Fruit fly (Drosophila melanogaster): ENCODE data around the gene PIG-H.

PIG-H gene

dm6 chr3R:8032923-8033478, 33.4 kb downstream of the PIG-H start, which contains the start of the genes CG11035 and unc-45 (continued):
- TF ChIP-seq CG15601 (tag; optimal IDR thresholded peaks at IDR 0.05) (peak; percentile 32), chif (GFP tag; optimal IDR thresholded peaks at IDR 0.05) (no peak), Lhr (GFP tag; optimal IDR thresholded peaks at IDR 0.05) (peak; percentile 35), CG9215 (GFP tag; IDR thresholded peaks at IDR 0.05) (peak; percentile 50), ems (GFP tag; optimal IDR thresholded peaks at IDR 0.05) (no peak), Fer2 (tag; optimal IDR thresholded peaks at IDR 0.05) (peak; percentile 38), Ets97D (GFP tag; optimal IDR thresholded peaks at IDR 0.05) (peak; percentile 29), CG1602 (GFP tag; optimal IDR thresholded peaks at IDR 0.05) (peak; percentile 10), CG3407 (GFP tag; optimal IDR thresholded peaks at IDR 0.05) (no peak), fd3F (GFP tag; optimal IDR thresholded peaks at IDR 0.05) (no peak), BtbVII (GFP tag; optimal IDR thresholded peaks at IDR 0.05) (no peak), CG4360 (GFP tag; IDR thresholded peaks at IDR 0.05) (no peak), gcm2 (GFP tag; optimal IDR thresholded peaks at IDR 0.05) (no peak), H2.0 (GFP tag; IDR thresholded peaks at IDR 0.05) (no peak), fd96Cb (tag; optimal IDR thresholded peaks at IDR 0.05) (no peak), CG17802 (tag; optimal IDR thresholded peaks at IDR 0.05) (no peak), sr (GFP tag; IDR thresholded peaks at IDR 0.05) (no peak), CG2116 (GFP tag; optimal IDR thresholded peaks at IDR 0.05) (peak; percentile 75), CG5180 (GFP tag; optimal IDR thresholded peaks at IDR 0.05) (no peak), ap (GFP tag; IDR thresholded peaks at IDR 0.05) (no peak), nerfin-2 (GFP tag; IDR thresholded peaks at IDR 0.05; ENCODE audit: partially characterized antibody) (peak; percentile 45; the same call in 1 of the 2 replicates), pita (GFP tag; optimal IDR thresholded peaks at IDR 0.05) (no peak), B-H2 (GFP tag; optimal IDR thresholded peaks at IDR 0.05) (no peak), CG12155 (GFP tag; optimal IDR thresholded peaks at IDR 0.05) (no peak), vfl (GFP tag; optimal IDR thresholded peaks at IDR 0.05) (no peak), tio (GFP tag; optimal IDR thresholded peaks at IDR 0.05) (no peak), tna (GFP tag; IDR thresholded peaks at IDR 0.05; ENCODE audit: partially characterized antibody) (no peak; the same call in 1 of the 2 replicates), CG9817 (tag; optimal IDR thresholded peaks at IDR 0.05) (peak; percentile 17), CG17361 (GFP tag; IDR thresholded peaks at IDR 0.05) (peak; percentile 66), CG6654 (GFP tag; optimal IDR thresholded peaks at IDR 0.05) (no peak), Optix (GFP tag; IDR thresholded peaks at IDR 0.05) (no peak), YL-1 (GFP tag; optimal IDR thresholded peaks at IDR 0.05) (peak; percentile 61), CG2202 (tag; optimal IDR thresholded peaks at IDR 0.05) (no peak), Ets65A (GFP tag) (peak; percentile 45), mld (GFP tag; IDR thresholded peaks at IDR 0.05; ENCODE audit: partially characterized antibody) (0 out of 3 replicates have a peak, but pooled peaks have one; percentile 56), ttk (GFP tag; IDR thresholded peaks at IDR 0.05) (no peak), eyg (GFP tag; optimal IDR thresholded peaks at IDR 0.05) (no peak), ro (GFP tag; IDR thresholded peaks at IDR 0.05) (no peak), NC2α (GFP tag; optimal IDR thresholded peaks at IDR 0.05) (no peak), CG14441 (GFP tag; IDR thresholded peaks at IDR 0.05) (no peak; the same call in 1 of the 2 replicates), ab (GFP tag; optimal IDR thresholded peaks at IDR 0.05) (no peak), ken (GFP tag; IDR thresholded peaks at IDR 0.05) (no peak), CG34224 (GFP tag; IDR thresholded peaks at IDR 0.05; ENCODE audit: partially characterized antibody) (peak; percentile 64; the same call in 2 of the 3 replicates), prd (optimal IDR thresholded peaks at IDR 0.05) (no peak), prd (GFP tag; IDR thresholded peaks at IDR 0.05) (peak; percentile 64; the same call in 2 of the 3 replicates), Lim3 (GFP tag; IDR thresholded peaks at IDR 0.05) (no peak), CG14860 (GFP tag; IDR thresholded peaks at IDR 0.05; ENCODE audit: partially characterized antibody) (peak; percentile 75), tll (GFP tag; optimal IDR thresholded peaks at IDR 0.05) (no peak), seq (GFP tag; IDR thresholded peaks at IDR 0.05) (no peak), TFAM (GFP tag; optimal IDR thresholded peaks at IDR 0.05) (no peak), CG6854 (GFP tag; optimal IDR thresholded peaks at IDR 0.05) (no peak)

All from whole organism, embryonic.